Worm (Caenorhabditis elegans): Measurements from ENCODE around the gene cdh-12.

DNA sequence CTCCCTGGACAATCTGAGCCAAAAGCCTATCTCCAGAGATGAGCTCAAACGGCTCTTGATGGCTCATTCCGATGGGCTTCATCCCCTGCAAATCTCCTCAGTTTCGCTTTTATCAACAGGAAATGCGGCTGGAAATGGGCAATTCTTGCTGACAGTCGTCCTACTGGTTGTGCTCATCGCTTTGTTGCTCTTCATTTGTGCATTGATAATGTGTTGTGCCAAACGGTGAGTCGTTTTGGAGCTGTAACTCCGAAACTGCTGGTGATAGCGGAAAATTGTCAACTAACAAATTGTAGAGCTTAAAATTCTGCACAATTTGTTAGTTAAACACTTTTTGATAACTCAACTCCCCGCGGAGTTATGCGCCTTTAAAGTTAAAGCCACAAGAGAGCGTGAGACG lies 27.2 kb downstream of the cdh-12 start:
- TF ChIP-seq nhr-237 (tag; optimal IDR thresholded peaks at IDR 0.05) (no peak), pha-4 (tag; optimal IDR thresholded peaks at IDR 0.05) (no peak), ceh-83 (GFP tag; optimal IDR thresholded peaks at IDR 0.05) (no peak), nhr-12 (tag; optimal IDR thresholded peaks at IDR 0.05) (no peak), ceh-39 (tag; optimal IDR thresholded peaks at IDR 0.05) (no peak), ztf-11 (tag; optimal IDR thresholded peaks at IDR 0.05) (no peak), ces-1 (GFP tag; optimal IDR thresholded peaks at IDR 0.05) (no peak), elt-3 (tag; optimal IDR thresholded peaks at IDR 0.05) (no peak), sptf-1 (tag; optimal IDR thresholded peaks at IDR 0.05) (no peak), lin-13 (tag; optimal IDR thresholded peaks at IDR 0.05) (no peak), blmp-1 (tag; optimal IDR thresholded peaks at IDR 0.05) (no peak), unc-39 (tag; optimal IDR thresholded peaks at IDR 0.05) (no peak)
